Worm (Caenorhabditis elegans): ENCODE results near the gene ZK688.10.

DNA sequence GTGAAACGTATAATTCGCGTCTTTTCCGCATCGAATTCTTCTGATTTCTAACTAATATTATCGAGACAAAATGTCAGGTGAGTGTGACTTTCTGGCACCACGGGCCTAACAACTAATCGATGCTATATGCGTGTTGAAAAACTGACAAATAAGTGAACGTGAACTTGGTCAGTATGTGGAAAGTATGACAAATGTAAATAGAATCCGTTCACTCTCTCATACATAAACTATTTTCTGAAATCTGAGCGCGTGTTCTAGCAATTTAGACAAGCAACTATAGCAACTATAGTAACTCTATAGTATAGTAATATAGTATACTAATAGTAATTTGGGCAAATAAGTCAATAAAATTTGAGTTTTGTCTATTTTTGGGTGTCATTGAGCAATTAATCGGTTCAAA, 4.5 kb downstream of the ZK688.10 start:
- TF ChIP-seq zim-3 (tag; optimal IDR thresholded peaks at IDR 0.05) (no peak), atf-7 (tag; optimal IDR thresholded peaks at IDR 0.05) (no peak), bed-1 (GFP tag; IDR thresholded peaks at IDR 0.05) (no peak), ama-1 (optimal IDR thresholded peaks at IDR 0.05) (no peak), ama-1 (GFP tag; optimal IDR thresholded peaks at IDR 0.05) (no peak), pha-4 (tag; optimal IDR thresholded peaks at IDR 0.05) (no peak), chd-7 (tag; optimal IDR thresholded peaks at IDR 0.05) (no peak), ceh-91 (GFP tag; IDR thresholded peaks at IDR 0.05) (no peak), zfh-2 (GFP tag; conservative IDR thresholded peaks at IDR 0.05) (no peak), unc-130 (GFP tag; optimal IDR thresholded peaks at IDR 0.05) (no peak), mxl-1 (tag; optimal IDR thresholded peaks at IDR 0.05) (no peak), pbrm-1 (GFP tag; IDR thresholded peaks at IDR 0.05) (no peak), lin-26 (GFP tag; IDR thresholded peaks at IDR 0.05) (no peak), bed-2 (GFP tag; IDR thresholded peaks at IDR 0.05) (no peak)

Measured in whole organism, young adult.